Fruit fly (Drosophila melanogaster) whole organism, adult: Measurements from ENCODE around the gene hwt.

Experiments
- CG12768 ChIP-seq: fragments of 200-800 bp; sonication (Bioruptor generic); optimal IDR thresholded peaks from 2 replicates; lab custom pipeline; 2017; ENCODE audit warnings: missing biosample characterization, missing genetic modification characterization, mild to moderate bottlenecking, moderate library complexity, missing genetic modification reagents
- CG14711 ChIP-seq: fragments of 200-800 bp; sonication (Bioruptor generic); optimal IDR thresholded peaks from 2 replicates; lab custom pipeline; 2018; ENCODE audit warnings: missing biosample characterization, mild to moderate bottlenecking, missing genetic modification characterization, moderate library complexity
- CG33017 ChIP-seq: fragments of 200-800 bp; sonication (Bioruptor generic); optimal IDR thresholded peaks from 2 replicates; lab custom pipeline; 2018; ENCODE audit warnings: missing biosample characterization, mild to moderate bottlenecking, missing genetic modification characterization, moderate library complexity
- Clk ChIP-seq: fragments of 200-800 bp; sonication (Bioruptor generic); optimal IDR thresholded peaks from 2 replicates; lab custom pipeline; 2017; ENCODE audit warnings: missing biosample characterization, missing genetic modification characterization
- Mnt ChIP-seq: fragments of 200-800 bp; sonication (Bioruptor generic); optimal IDR thresholded peaks from 2 replicates; lab custom pipeline; 2016; ENCODE audit warnings: missing biosample characterization, mild to moderate bottlenecking, missing genetic modification characterization
- cnc ChIP-seq, 2 experiments: fragments of >200 bp; optimal IDR thresholded peaks; 2 replicates each; lab custom pipeline; 2017
- tj ChIP-seq: fragments of 200-800 bp; sonication (Bioruptor generic); optimal IDR thresholded peaks from 3 replicates; lab custom pipeline; 2017; ENCODE audit warnings: missing biosample characterization, mild to moderate bottlenecking, missing genetic modification characterization, moderate library complexity
- toe ChIP-seq: fragments of 200-800 bp; sonication (Bioruptor generic); optimal IDR thresholded peaks from 2 replicates; lab custom pipeline; 2016; ENCODE audit warnings: missing biosample characterization, missing genetic modification characterization

DNA sequence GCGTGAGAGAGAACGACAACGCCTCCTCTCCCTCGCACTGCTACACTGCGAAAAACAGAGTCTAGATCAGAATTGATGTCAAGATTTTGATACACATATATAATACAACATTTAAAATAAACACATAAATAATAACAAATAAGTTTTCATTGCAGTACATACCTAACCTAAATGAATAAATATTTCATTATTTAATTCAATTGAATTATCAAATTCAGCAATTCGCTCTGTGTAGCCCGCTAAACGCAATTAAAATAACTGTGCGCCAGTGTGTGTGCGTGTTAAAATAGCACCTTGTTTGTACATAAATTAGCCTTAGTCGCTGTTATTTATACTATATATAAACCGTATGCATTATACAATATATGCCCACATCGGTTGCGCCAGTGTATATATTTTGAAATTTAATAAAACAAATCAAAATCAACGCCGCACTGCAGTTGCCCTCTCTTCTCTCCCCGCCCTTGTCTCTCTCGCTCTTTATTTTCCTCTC, 96.0 kb downstream of the hwt start:
- TF ChIP-seq CG33017 (tag; lab: Kevin White, UChicago) (peak; percentile 96), CG14711 (tag; lab: Kevin White, UChicago) (peak; percentile 95), cnc (optimal IDR thresholded peaks at IDR 0.05; lab: Kevin White, UChicago) (no peak), CG12768 (GFP tag; lab: Kevin White, UChicago) (peak; percentile 92), Clk (peak; percentile 87), tj (GFP tag; lab: Kevin White, UChicago) (peak; percentile 87), toe (GFP tag; lab: Kevin White, UChicago) (peak; percentile 79), Mnt (GFP tag; lab: Kevin White, UChicago) (peak; percentile 86)
